Worm (Caenorhabditis elegans): ENCODE data around the gene wars-1.

DNA sequence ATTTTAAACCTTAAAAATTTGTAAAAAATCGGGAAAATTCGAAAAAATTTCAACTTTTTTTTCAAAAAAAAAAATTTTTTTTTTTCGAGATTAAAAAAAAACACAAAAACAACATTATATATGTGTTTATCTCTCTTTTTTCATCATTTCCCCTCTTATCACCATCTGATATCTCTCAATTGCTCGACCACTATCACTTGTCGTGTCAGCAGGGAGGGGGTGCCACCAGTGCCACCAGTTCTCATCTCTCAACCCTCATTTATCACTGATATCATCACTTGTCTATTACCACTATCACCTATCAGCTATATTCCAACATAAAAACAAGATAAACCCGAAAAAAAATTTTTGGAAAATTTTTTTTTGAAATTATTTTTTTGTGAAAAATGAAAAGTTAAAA, 32.6 kb downstream of the wars-1 start:
- TF ChIP-seq pqm-1 (tag; optimal IDR thresholded peaks at IDR 0.05) (no peak), aly-2 (tag; optimal IDR thresholded peaks at IDR 0.05) (no peak), ama-1 (optimal IDR thresholded peaks at IDR 0.05) (no peak), fkh-10 (GFP tag; optimal IDR thresholded peaks at IDR 0.05) (no peak), nhr-12 (tag; optimal IDR thresholded peaks at IDR 0.05) (no peak), zag-1 (tag; optimal IDR thresholded peaks at IDR 0.05) (no peak), ceh-82 (tag; optimal IDR thresholded peaks at IDR 0.05) (no peak), F16B12.6 (tag; optimal IDR thresholded peaks at IDR 0.05) (no peak), skn-1 (tag; optimal IDR thresholded peaks at IDR 0.05) (no peak), nhr-77 (tag; optimal IDR thresholded peaks at IDR 0.05) (no peak)

Measured in whole organism, L1 larva.